Fruit fly (Drosophila melanogaster) whole organism, embryonic: ENCODE results near the gene CG8952.
A peak's percentile ranks its signal among the peaks of the same experiment; 100 is the strongest.

Source experiments
- Ada2b ChIP-seq: fragments of 200-800 bp; sonication (Bioruptor generic); IDR thresholded peaks from 2 replicates; pipeline ENCODE4 v1.3.6; 2022; ENCODE audit warnings: missing biosample characterization, missing genetic modification characterization
- Atf-2 ChIP-seq: fragments of 200-800 bp; sonication (Bioruptor generic); optimal IDR thresholded peaks from 2 replicates; lab custom pipeline; 2016; ENCODE audit warnings: missing biosample characterization, missing genetic modification characterization
- B-H1 ChIP-seq: fragments of 200-800 bp; sonication (Bioruptor generic); IDR thresholded peaks from 3 replicates; pipeline ENCODE4 v1.3.6; 2022; ENCODE audit warnings: missing biosample characterization, missing genetic modification characterization
- Bteb2 ChIP-seq: fragments of 200-800 bp; sonication (Bioruptor generic); optimal IDR thresholded peaks from 2 replicates; lab custom pipeline; 2016; ENCODE audit warnings: missing biosample characterization, missing genetic modification characterization
- CG10267 ChIP-seq: fragments of 200-800 bp; sonication (Bioruptor generic); optimal IDR thresholded peaks from 2 replicates; lab custom pipeline; 2018; ENCODE audit warnings: missing biosample characterization, mild to moderate bottlenecking, missing genetic modification characterization, moderate library complexity
- CG11093 ChIP-seq: fragments of 200-800 bp; sonication (Bioruptor generic); IDR thresholded peaks from 3 replicates; pipeline ENCODE4 v1.3.6; 2022; ENCODE audit warnings: missing biosample characterization, missing genetic modification characterization
- CG13894 ChIP-seq: fragments of 200-800 bp; sonication (Bioruptor generic); optimal IDR thresholded peaks from 3 replicates; lab custom pipeline; 2018; ENCODE audit warnings: missing biosample characterization, mild to moderate bottlenecking, missing genetic modification characterization, moderate library complexity
- CG14710 ChIP-seq: fragments of 200-800 bp; sonication (Bioruptor generic); optimal IDR thresholded peaks from 3 replicates; lab custom pipeline; 2019; ENCODE audit warnings: missing biosample characterization, mild to moderate bottlenecking, missing genetic modification characterization, moderate library complexity
- CG1647 ChIP-seq: fragments of 200-800 bp; sonication (Bioruptor generic); optimal IDR thresholded peaks from 3 replicates; lab custom pipeline; 2016; ENCODE audit warnings: missing biosample characterization, missing genetic modification characterization
- CG17568 ChIP-seq: fragments of 200-800 bp; sonication (Bioruptor generic); optimal IDR thresholded peaks from 2 replicates; lab custom pipeline; 2018; ENCODE audit warnings: missing biosample characterization, mild to moderate bottlenecking, missing genetic modification characterization, moderate library complexity
- CG18764 ChIP-seq: fragments of 200-800 bp; sonication (Bioruptor generic); optimal IDR thresholded peaks from 3 replicates; lab custom pipeline; 2016; ENCODE audit warnings: missing biosample characterization, missing genetic modification characterization
- CG2120 ChIP-seq: fragments of 200-800 bp; sonication (Bioruptor generic); optimal IDR thresholded peaks from 3 replicates; lab custom pipeline; 2016; ENCODE audit warnings: missing biosample characterization, missing genetic modification characterization
- CG2712 ChIP-seq: fragments of 200-800 bp; optimal IDR thresholded peaks from 3 replicates; lab custom pipeline; 2019; ENCODE audit warnings: missing biosample characterization, mild to moderate bottlenecking, missing genetic modification characterization, moderate library complexity
- CG30020 ChIP-seq: fragments of 200-800 bp; optimal IDR thresholded peaks from 2 replicates; lab custom pipeline; 2019; ENCODE audit warnings: missing biosample characterization, mild to moderate bottlenecking, missing genetic modification characterization, moderate library complexity
- CG6254 ChIP-seq: fragments of 200-800 bp; sonication (Bioruptor generic); optimal IDR thresholded peaks from 3 replicates; lab custom pipeline; 2017; ENCODE audit warnings: mild to moderate bottlenecking, missing biosample characterization, missing genetic modification reagents, missing genetic modification characterization
- CG6689 ChIP-seq: fragments of 200-800 bp; sonication (Bioruptor generic); IDR thresholded peaks from 2 replicates; pipeline ENCODE4 v1.3.6; 2022; ENCODE audit warnings: missing biosample characterization, missing genetic modification characterization
- CG8388 ChIP-seq: fragments of 200-800 bp; sonication (Bioruptor generic); optimal IDR thresholded peaks from 2 replicates; lab custom pipeline; 2019; ENCODE audit warnings: missing biosample characterization, mild to moderate bottlenecking, missing genetic modification characterization, moderate library complexity
- D19B ChIP-seq: fragments of 200-800 bp; sonication (Bioruptor generic); optimal IDR thresholded peaks from 2 replicates; lab custom pipeline; 2017; ENCODE audit warnings: missing biosample characterization, mild to moderate bottlenecking, missing genetic modification characterization
- Drgx ChIP-seq: fragments of 200-800 bp; sonication (Bioruptor generic); IDR thresholded peaks from 2 replicates; pipeline ENCODE4 v1.3.6; 2022; ENCODE audit warnings: missing biosample characterization, missing genetic modification characterization
- Fer1 ChIP-seq: fragments of 200-800 bp; sonication (Bioruptor generic); optimal IDR thresholded peaks from 2 replicates; lab custom pipeline; 2017; ENCODE audit warnings: missing biosample characterization, mild to moderate bottlenecking, missing genetic modification characterization
- Fer2 ChIP-seq: fragments of 200-800 bp; sonication (Bioruptor generic); optimal IDR thresholded peaks from 2 replicates; lab custom pipeline; 2018; ENCODE audit warnings: missing biosample characterization, mild to moderate bottlenecking, missing genetic modification characterization, moderate library complexity
- Hey ChIP-seq: fragments of 200-800 bp; sonication (Bioruptor generic); optimal IDR thresholded peaks from 3 replicates; lab custom pipeline; 2018; ENCODE audit warnings: missing biosample characterization, mild to moderate bottlenecking, missing genetic modification characterization
- Hmx ChIP-seq: fragments of 200-800 bp; sonication (Bioruptor generic); optimal IDR thresholded peaks from 2 replicates; lab custom pipeline; 2016; ENCODE audit warnings: missing biosample characterization, missing genetic modification characterization
- Jarid2 ChIP-seq: fragments of 200-800 bp; sonication (Bioruptor generic); optimal IDR thresholded peaks from 3 replicates; lab custom pipeline; 2017; ENCODE audit warnings: mild to moderate bottlenecking, missing biosample characterization, missing genetic modification reagents, missing genetic modification characterization
- Oaz ChIP-seq: fragments of 200-800 bp; sonication (Bioruptor generic); IDR thresholded peaks from 2 replicates; pipeline ENCODE4 v1.3.6; 2022; ENCODE audit warnings: missing biosample characterization, missing genetic modification characterization
- Rfx ChIP-seq: fragments of 200-800 bp; sonication (Bioruptor generic); IDR thresholded peaks from 2 replicates; pipeline ENCODE4 v1.3.6; 2022; ENCODE audit warnings: missing biosample characterization, missing genetic modification characterization
- Scr ChIP-seq: fragments of 200-800 bp; sonication (Bioruptor generic); IDR thresholded peaks from 2 replicates; pipeline ENCODE4 v1.3.6; 2022; ENCODE audit warnings: missing biosample characterization, missing genetic modification characterization; ENCODE audit not compliant: partially characterized antibody
- Sox100B ChIP-seq: fragments of 200-800 bp; sonication (Bioruptor generic); optimal IDR thresholded peaks from 3 replicates; lab custom pipeline; 2018; ENCODE audit warnings: missing biosample characterization, mild to moderate bottlenecking, missing genetic modification characterization
- Xbp1 ChIP-seq: fragments of 200-800 bp; sonication (Bioruptor generic); optimal IDR thresholded peaks from 3 replicates; lab custom pipeline; 2016; ENCODE audit warnings: missing biosample characterization, mild to moderate bottlenecking, missing genetic modification characterization
- Xrp1 ChIP-seq: fragments of 200-800 bp; sonication (Bioruptor generic); IDR thresholded peaks from 2 replicates; pipeline ENCODE4 v1.3.6; 2022; ENCODE audit warnings: missing biosample characterization, missing genetic modification characterization
- ara ChIP-seq: fragments of 200-800 bp; sonication (Bioruptor generic); IDR thresholded peaks from 2 replicates; pipeline ENCODE4 v1.3.6; 2022; ENCODE audit warnings: missing biosample characterization, missing genetic modification characterization
- bab2 ChIP-seq: fragments of 200-800 bp; sonication (Bioruptor generic); optimal IDR thresholded peaks from 2 replicates; lab custom pipeline; 2016; ENCODE audit warnings: missing biosample characterization, missing genetic modification characterization
- bsh ChIP-seq, 2 experiments: fragments of 200-800 bp; sonication (Bioruptor generic); optimal IDR thresholded peaks; 2 replicates each; lab custom pipeline; 2017 to 2018; ENCODE audit warnings: mild to moderate bottlenecking in 2 of 2, missing biosample characterization in 2 of 2, missing genetic modification characterization in 2 of 2, moderate library complexity in 1 of 2
- cas ChIP-seq: fragments of 200-800 bp; sonication (Bioruptor generic); IDR thresholded peaks from 2 replicates; pipeline ENCODE4 v1.3.6; 2022; ENCODE audit warnings: missing biosample characterization, missing genetic modification characterization
- caup ChIP-seq: fragments of 200-800 bp; sonication (Bioruptor generic); optimal IDR thresholded peaks from 3 replicates; lab custom pipeline; 2017; ENCODE audit warnings: missing biosample characterization, mild to moderate bottlenecking, missing genetic modification characterization, moderate library complexity; ENCODE audit not compliant: severe bottlenecking
- cg ChIP-seq: fragments of 200-800 bp; sonication (Bioruptor generic); optimal IDR thresholded peaks from 3 replicates; lab custom pipeline; 2019; ENCODE audit warnings: missing biosample characterization, mild to moderate bottlenecking, missing genetic modification characterization, moderate library complexity
- chm ChIP-seq: fragments of 200-800 bp; sonication (Bioruptor generic); IDR thresholded peaks from 2 replicates; pipeline ENCODE4 v1.3.6; 2022; ENCODE audit warnings: missing biosample characterization, missing genetic modification characterization
- crol ChIP-seq: fragments of 200-800 bp; sonication (Bioruptor generic); IDR thresholded peaks from 2 replicates; pipeline ENCODE4 v1.3.6; 2022; ENCODE audit warnings: missing biosample characterization, missing genetic modification characterization
- dmrt99B ChIP-seq: fragments of 200-800 bp; sonication (Bioruptor generic); optimal IDR thresholded peaks from 2 replicates; lab custom pipeline; 2018; ENCODE audit warnings: missing biosample characterization, mild to moderate bottlenecking, missing genetic modification characterization, moderate library complexity
- gcm ChIP-seq: fragments of 200-800 bp; sonication (Bioruptor generic); optimal IDR thresholded peaks from 2 replicates; lab custom pipeline; 2019; ENCODE audit warnings: missing biosample characterization, mild to moderate bottlenecking, missing genetic modification characterization, moderate library complexity
- kah ChIP-seq: fragments of 200-800 bp; sonication (Bioruptor generic); optimal IDR thresholded peaks from 2 replicates; lab custom pipeline; 2018; ENCODE audit warnings: missing biosample characterization, mild to moderate bottlenecking, missing genetic modification characterization
- kni ChIP-seq: fragments of 200-800 bp; sonication (Bioruptor generic); optimal IDR thresholded peaks from 3 replicates; lab custom pipeline; 2017; ENCODE audit warnings: mild to moderate bottlenecking, missing biosample characterization, missing genetic modification reagents, missing genetic modification characterization
- pnt ChIP-seq: fragments of 200-800 bp; sonication (Bioruptor generic); optimal IDR thresholded peaks from 3 replicates; lab custom pipeline; 2016; ENCODE audit warnings: missing biosample characterization, missing genetic modification characterization
- pzg ChIP-seq: fragments of 200-800 bp; sonication (Bioruptor generic); optimal IDR thresholded peaks from 3 replicates; lab custom pipeline; 2018; ENCODE audit warnings: missing biosample characterization, mild to moderate bottlenecking, missing genetic modification characterization, moderate library complexity
- ranshi ChIP-seq: fragments of 200-800 bp; sonication (Bioruptor generic); IDR thresholded peaks from 2 replicates; pipeline ENCODE4 v1.3.6; 2022; ENCODE audit warnings: missing biosample characterization, missing genetic modification characterization
- sens-2 ChIP-seq: fragments of 200-800 bp; sonication (Bioruptor generic); IDR thresholded peaks from 2 replicates; pipeline ENCODE4 v1.3.6; 2022; ENCODE audit warnings: missing biosample characterization, missing genetic modification characterization
- seq ChIP-seq: fragments of 200-800 bp; sonication (Bioruptor generic); IDR thresholded peaks from 2 replicates; pipeline ENCODE4 v1.3.6; 2022; ENCODE audit warnings: missing biosample characterization, missing genetic modification characterization
- sisA ChIP-seq: fragments of 200-800 bp; sonication (Bioruptor generic); IDR thresholded peaks from 2 replicates; pipeline ENCODE4 v1.3.6; 2022; ENCODE audit warnings: missing biosample characterization, missing genetic modification characterization
- sug ChIP-seq: fragments of 200-800 bp; optimal IDR thresholded peaks from 2 replicates; lab custom pipeline; 2019; ENCODE audit warnings: missing biosample characterization, mild to moderate bottlenecking, missing genetic modification characterization, moderate library complexity
- twi ChIP-seq: fragments of 200-800 bp; optimal IDR thresholded peaks from 2 replicates; lab custom pipeline; 2019; ENCODE audit warnings: missing biosample characterization, mild to moderate bottlenecking, missing genetic modification characterization, moderate library complexity
- vvl ChIP-seq: fragments of 200-800 bp; sonication (Bioruptor generic); IDR thresholded peaks from 2 replicates; pipeline ENCODE4 v1.3.6; 2022; ENCODE audit warnings: missing biosample characterization, missing genetic modification characterization
- wor ChIP-seq: fragments of 200-800 bp; sonication (Bioruptor generic); IDR thresholded peaks from 2 replicates; pipeline ENCODE4 v1.3.6; 2022; ENCODE audit warnings: missing biosample characterization, missing genetic modification characterization

CG8952 gene

DNA sequence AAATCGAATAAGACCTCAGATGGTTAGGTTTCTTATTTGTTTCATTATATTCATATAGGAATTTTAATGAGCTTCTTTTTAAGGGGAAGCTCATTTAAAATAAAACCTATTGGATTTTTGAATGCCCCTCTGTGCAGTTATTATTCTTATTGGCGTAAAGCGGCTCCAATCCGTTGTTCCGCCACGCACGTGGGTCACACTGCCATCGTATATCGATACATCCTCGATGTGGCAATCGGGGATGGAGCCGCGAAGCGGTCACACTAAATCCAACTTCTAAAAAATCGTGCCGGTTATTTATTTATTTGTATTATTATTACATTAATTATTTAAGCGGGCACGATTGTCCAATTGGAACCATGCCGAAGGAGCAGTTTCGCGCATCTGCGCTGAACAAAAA is 3.5 kb downstream of the CG8952 start, which contains the start of gene Polr3A (continued):
- no peak for TF ChIP-seq caup
- TF ChIP-seq CG14710 (tag; lab: Kevin White, UChicago) = peak; percentile 88
- TF ChIP-seq ranshi (GFP tag; lab: Robert Waterston, UW) = no peak
- no peak for TF ChIP-seq CG8388 (GFP tag; lab: Kevin White, UChicago)
- TF ChIP-seq chm (GFP tag; lab: Robert Waterston, UW) = no peak
- no peak for TF ChIP-seq Xrp1 (GFP tag; lab: Robert Waterston, UW)
- no peak for TF ChIP-seq Jarid2 (GFP tag; lab: Kevin White, UChicago)
- TF ChIP-seq Oaz (GFP tag; lab: Robert Waterston, UW) = no peak
- no peak for TF ChIP-seq wor (GFP tag; lab: Robert Waterston, UW)
- TF ChIP-seq kni (GFP tag; lab: Kevin White, UChicago) = no peak
- no peak for TF ChIP-seq CG6254 (GFP tag; lab: Kevin White, UChicago)
- no peak for TF ChIP-seq seq (GFP tag; lab: Robert Waterston, UW)
- no peak for TF ChIP-seq sug (tag; lab: Kevin White, UChicago)
- TF ChIP-seq sisA (GFP tag; lab: Robert Waterston, UW) = no peak
- TF ChIP-seq vvl (GFP tag; lab: Robert Waterston, UW) = no peak
- no peak for TF ChIP-seq Xbp1
- no peak for TF ChIP-seq Atf-2
- no peak for TF ChIP-seq Hey (tag; lab: Kevin White, UChicago)
- no peak for TF ChIP-seq kah (GFP tag; lab: Kevin White, UChicago)
- TF ChIP-seq Drgx = no peak
- no peak for TF ChIP-seq Sox100B (GFP tag; lab: Kevin White, UChicago)
- TF ChIP-seq B-H1 (GFP tag; lab: Robert Waterston, UW) = no peak
- TF ChIP-seq Fer2 = no peak
- no peak for TF ChIP-seq CG2712 (tag; lab: Kevin White, UChicago)
- no peak for TF ChIP-seq Ada2b (GFP tag; lab: Robert Waterston, UW)
- no peak for TF ChIP-seq cas (GFP tag; lab: Robert Waterston, UW)
- no peak for TF ChIP-seq pnt (GFP tag; lab: Kevin White, UChicago)
- TF ChIP-seq sens-2 (GFP tag; lab: Robert Waterston, UW) = no peak
- TF ChIP-seq CG2120 (GFP tag; lab: Kevin White, UChicago) = no peak
- no peak for TF ChIP-seq cg (GFP tag; lab: Kevin White, UChicago)
- TF ChIP-seq pzg (GFP tag; lab: Kevin White, UChicago) = peak; percentile 63
- TF ChIP-seq CG1647 (GFP tag; lab: Kevin White, UChicago) = no peak
- TF ChIP-seq CG13894 (tag; lab: Kevin White, UChicago) = no peak
- no peak for TF ChIP-seq twi (tag; lab: Kevin White, UChicago)
- TF ChIP-seq Bteb2 (GFP tag; lab: Kevin White, UChicago) = no peak
- no peak for TF ChIP-seq D19B (GFP tag; lab: Kevin White, UChicago)
- TF ChIP-seq bab2 (GFP tag; lab: Kevin White, UChicago) = no peak
- no peak for TF ChIP-seq CG11093 (GFP tag; lab: Robert Waterston, UW)
- no peak for TF ChIP-seq Hmx (GFP tag; lab: Kevin White, UChicago)
- peak; percentile 62 for TF ChIP-seq Scr (GFP tag; lab: Robert Waterston, UW)
- no peak for TF ChIP-seq CG18764 (GFP tag; lab: Kevin White, UChicago)
- TF ChIP-seq bsh (GFP tag; optimal IDR thresholded peaks at IDR 0.05; lab: Kevin White, UChicago) = no peak
- TF ChIP-seq gcm = no peak
- TF ChIP-seq Fer1 (GFP tag; lab: Kevin White, UChicago) = no peak
- 0 out of 2 replicates have a peak, but pooled peaks have one; percentile 31 for TF ChIP-seq Rfx (GFP tag; lab: Robert Waterston, UW)
- no peak for TF ChIP-seq dmrt99B (tag; lab: Kevin White, UChicago)
- TF ChIP-seq CG6689 (GFP tag; lab: Robert Waterston, UW) = no peak
- no peak for TF ChIP-seq crol (GFP tag; lab: Robert Waterston, UW)
- TF ChIP-seq CG17568 (GFP tag; lab: Kevin White, UChicago) = no peak
- TF ChIP-seq ara (GFP tag; lab: Robert Waterston, UW) = no peak
- TF ChIP-seq CG10267 (tag; lab: Kevin White, UChicago) = peak; percentile 5
- peak; percentile 62 for TF ChIP-seq CG30020 (tag; lab: Kevin White, UChicago)
